Worm (Caenorhabditis elegans) whole organism, L2 larva: ENCODE data around the gene cccp-1.

Experiments
- ama-1 ChIP-seq: fragments of 150-350 bp; optimal IDR thresholded peaks from 2 replicates; lab custom pipeline; 2018; ENCODE audit warnings: inconsistent platforms
- blmp-1 ChIP-seq: sonication (generic microtip); optimal IDR thresholded peaks from 2 replicates; lab custom pipeline; 2017; ENCODE audit warnings: missing genetic modification characterization, mild to moderate bottlenecking, missing compliant biosample characterization, antibody characterized with exemption, moderate library complexity; ENCODE audit not compliant: insufficient read depth
- dmd-4 ChIP-seq: sonication (generic microtip); optimal IDR thresholded peaks from 2 replicates; lab custom pipeline; 2017; ENCODE audit warnings: missing biosample characterization, missing genetic modification characterization
- nhr-6 ChIP-seq: fragments of 150-350 bp; optimal IDR thresholded peaks from 2 replicates; lab custom pipeline; 2014; ENCODE audit warnings: missing biosample characterization, missing genetic modification characterization
- ztf-11 ChIP-seq: sonication (generic microtip); optimal IDR thresholded peaks from 2 replicates; lab custom pipeline; 2017; ENCODE audit warnings: missing biosample characterization, missing genetic modification characterization

ce11 chrIII:12499245-12499644 lies 26.6 kb downstream of the cccp-1 start, which contains the start of gene sql-1:
- TF ChIP-seq ztf-11 (tag; lab: Kevin White, UChicago) (no peak), dmd-4 (no peak), nhr-6 (tag; lab: Kevin White, UChicago) (no peak), ama-1 (lab: Kevin White, UChicago) (no peak), blmp-1 (tag; lab: Kevin White, UChicago) (no peak)
